Fruit fly (Drosophila melanogaster) whole organism, wandering third instar larva: Measurements from ENCODE around the gene pit.

Experiments
- CrebA ChIP-seq: fragments of 200-800 bp; sonication (Bioruptor generic); optimal IDR thresholded peaks from 2 replicates; lab custom pipeline; 2016; ENCODE audit warnings: missing biosample characterization, mild to moderate bottlenecking, missing genetic modification characterization, borderline replicate concordance
- Dif ChIP-seq: fragments of 200-275, 200-300 bp; sonication (Bioruptor generic); optimal IDR thresholded peaks from 2 replicates; lab custom pipeline; 2018; ENCODE audit warnings: missing biosample characterization, missing genetic modification characterization; ENCODE audit not compliant: partially characterized antibody
- Jra ChIP-seq: sonication (Bioruptor generic); optimal IDR thresholded peaks from 2 replicates; lab custom pipeline; 2016; ENCODE audit warnings: missing biosample characterization, missing genetic modification characterization
- Mio ChIP-seq: sonication (Bioruptor generic); optimal IDR thresholded peaks from 2 replicates; lab custom pipeline; 2016; ENCODE audit warnings: missing biosample characterization, missing genetic modification characterization
- Myc ChIP-seq: fragments of >200 bp; optimal IDR thresholded peaks from 2 replicates; lab custom pipeline; 2017
- Vsx2 ChIP-seq: fragments of 200-300, 225-300 bp; sonication (Bioruptor generic); optimal IDR thresholded peaks from 2 replicates; lab custom pipeline; 2018; ENCODE audit warnings: missing biosample characterization, missing genetic modification characterization; ENCODE audit not compliant: partially characterized antibody
- ey ChIP-seq: fragments of 200-800 bp; sonication (Bioruptor generic); optimal IDR thresholded peaks from 2 replicates; lab custom pipeline; 2016; ENCODE audit warnings: missing biosample characterization, missing genetic modification characterization
- lola ChIP-seq: fragments of >200 bp; optimal IDR thresholded peaks from 2 replicates; lab custom pipeline; 2017; ENCODE audit warnings: missing biosample characterization, missing genetic modification characterization
- psq ChIP-seq: fragments of 200-800 bp; sonication (Bioruptor generic); optimal IDR thresholded peaks from 3 replicates; lab custom pipeline; 2017; ENCODE audit warnings: missing biosample characterization, mild to moderate bottlenecking, missing genetic modification characterization, moderate library complexity

DNA sequence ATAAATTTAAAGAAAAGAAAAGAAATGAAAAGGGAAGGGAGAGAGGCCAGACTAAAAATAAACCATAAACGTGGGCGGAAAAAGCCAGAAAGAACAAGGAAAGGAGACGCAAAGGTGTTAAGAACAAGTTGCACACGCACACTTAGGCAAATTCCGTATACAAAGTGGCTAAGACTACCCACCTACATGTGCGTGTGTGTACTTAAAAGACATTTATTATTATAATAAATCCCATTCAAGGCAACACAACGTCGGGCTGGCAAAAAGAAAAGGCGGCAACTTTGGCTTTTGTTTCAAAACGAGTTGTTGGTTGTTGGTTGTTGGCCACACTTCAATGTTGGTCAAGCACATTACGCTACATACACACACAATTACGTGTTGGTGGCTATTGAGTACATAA is 18.1 kb downstream of the pit start:
- no peak for TF ChIP-seq Jra
- TF ChIP-seq ey (GFP tag; lab: Kevin White, UChicago): no peak
- TF ChIP-seq psq (GFP tag; lab: Kevin White, UChicago): no peak
- no peak for TF ChIP-seq Mio (GFP tag; lab: Kevin White, UChicago)
- no peak for TF ChIP-seq lola (GFP tag; lab: Kevin White, UChicago)
- no peak for TF ChIP-seq Myc
- TF ChIP-seq CrebA (GFP tag; lab: Kevin White, UChicago): no peak
- no peak for TF ChIP-seq Vsx2 (GFP tag; lab: Kevin White, UChicago)
- TF ChIP-seq Dif: no peak
